Fruit fly (Drosophila melanogaster): ENCODE results near the gene upSET.
A peak's percentile ranks its signal among the peaks of the same experiment; 100 is the strongest.

Gene upSET

DNA sequence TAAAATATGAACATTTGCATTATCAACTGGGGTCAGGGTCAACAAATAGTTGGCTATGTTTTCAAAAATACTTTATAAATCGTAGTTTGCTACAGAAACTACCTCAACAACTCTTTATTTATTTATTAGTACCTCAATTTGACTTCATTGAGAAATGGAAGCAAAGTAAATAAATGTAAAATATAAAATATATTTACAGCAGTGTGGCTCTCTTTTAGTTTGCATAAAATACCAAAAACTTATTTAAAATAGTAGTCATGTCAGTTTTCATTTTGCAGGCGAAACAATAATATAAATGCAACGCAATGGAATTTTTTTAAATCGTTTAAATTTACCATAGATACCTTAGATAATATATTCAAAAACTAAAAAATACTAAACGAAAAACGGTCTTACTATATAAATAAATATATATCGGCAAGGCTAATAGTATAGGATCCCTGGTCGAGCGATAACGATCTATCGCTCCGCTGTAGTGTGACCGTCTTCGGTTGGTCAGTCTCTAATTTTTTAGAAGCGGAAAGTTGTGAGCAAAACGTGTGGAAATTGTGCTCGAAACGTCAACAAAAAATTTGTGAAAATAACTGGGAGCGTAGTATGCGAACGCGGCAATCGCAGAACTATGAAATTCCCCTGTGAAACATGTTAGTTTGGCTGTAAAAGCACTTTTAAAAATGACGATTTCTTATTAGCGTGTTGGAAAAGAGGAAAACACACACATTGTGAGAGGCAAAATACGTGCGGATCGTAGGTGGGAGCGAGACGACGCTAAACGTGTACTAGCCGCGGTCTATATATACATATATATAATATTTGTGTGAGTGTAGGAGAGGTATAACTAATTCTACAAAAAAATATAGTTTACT, at the start of gene upSET, which contains the start of gene Nprl3:
Gene upSET (plus strand): TSS at position 470 of the 866 bp plus-strand sequence.
Gene Nprl3 (minus strand): TSS at position 223 of the 866 bp plus-strand sequence.
- no peak for TF ChIP-seq EcR (GFP tag; optimal IDR thresholded peaks at IDR 0.05)
- TF ChIP-seq CG8478 (optimal IDR thresholded peaks at IDR 0.05), result peak; percentile 68

DNA sequence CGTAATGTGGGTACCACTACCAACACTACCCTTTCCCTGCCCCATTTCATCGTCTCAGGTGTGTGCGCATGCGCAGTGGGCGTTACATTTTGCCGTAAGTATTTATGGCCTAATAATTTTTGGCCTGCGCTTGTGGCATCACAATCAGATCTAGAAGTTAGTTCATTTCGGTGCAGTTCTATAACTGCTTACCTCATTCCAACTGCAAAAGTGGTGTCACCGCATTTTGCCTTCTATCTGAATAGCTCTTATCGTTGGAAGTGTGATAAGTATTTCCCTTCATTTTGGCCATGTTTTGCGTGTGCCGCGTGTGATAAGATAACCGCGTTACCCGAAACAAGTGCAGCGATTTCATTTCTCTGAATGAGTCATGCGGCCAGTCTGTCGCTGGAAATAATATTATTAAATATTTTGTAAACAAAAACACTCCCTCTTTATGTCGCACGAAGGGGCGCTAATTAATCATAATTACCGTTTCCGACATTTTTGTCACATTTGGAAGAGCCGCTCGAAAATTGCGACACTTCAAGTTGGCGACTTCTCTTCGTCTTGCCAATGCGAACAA, 49.4 kb upstream of the upSET start:
- TF ChIP-seq usp (GFP tag; optimal IDR thresholded peaks at IDR 0.05) (no peak), pan (optimal IDR thresholded peaks at IDR 0.05) (no peak), psq (optimal IDR thresholded peaks at IDR 0.05) (no peak), EcR (GFP tag; optimal IDR thresholded peaks at IDR 0.05) (no peak), CG8478 (optimal IDR thresholded peaks at IDR 0.05) (no peak), Dll (optimal IDR thresholded peaks at IDR 0.05) (no peak)

DNA sequence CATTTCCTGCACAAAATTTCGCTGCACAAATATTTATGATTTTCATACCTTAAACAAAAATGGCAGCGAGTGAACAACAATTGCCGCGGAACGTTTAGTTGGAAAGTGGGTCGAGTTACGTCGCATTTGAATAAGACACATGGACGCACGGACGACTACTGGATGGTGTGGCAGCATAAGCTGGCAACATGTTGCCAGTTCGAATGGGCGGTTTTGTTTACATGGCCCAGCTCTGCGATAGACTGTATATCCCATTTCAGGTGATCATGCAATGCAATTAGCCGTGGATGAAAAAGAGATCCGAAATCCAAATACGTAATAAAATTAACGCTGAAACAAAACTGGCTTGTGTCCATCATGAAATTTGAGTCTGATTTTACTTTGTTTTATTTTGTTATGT, 45.3 kb upstream of the upSET start:
- no peak for TF ChIP-seq Dll (optimal IDR thresholded peaks at IDR 0.05)
- TF ChIP-seq CG8478 (optimal IDR thresholded peaks at IDR 0.05), result no peak
- TF ChIP-seq pan (optimal IDR thresholded peaks at IDR 0.05), result no peak
- no peak for TF ChIP-seq psq (optimal IDR thresholded peaks at IDR 0.05)
- no peak for TF ChIP-seq usp (GFP tag; optimal IDR thresholded peaks at IDR 0.05)
- no peak for TF ChIP-seq EcR (GFP tag; optimal IDR thresholded peaks at IDR 0.05)

DNA sequence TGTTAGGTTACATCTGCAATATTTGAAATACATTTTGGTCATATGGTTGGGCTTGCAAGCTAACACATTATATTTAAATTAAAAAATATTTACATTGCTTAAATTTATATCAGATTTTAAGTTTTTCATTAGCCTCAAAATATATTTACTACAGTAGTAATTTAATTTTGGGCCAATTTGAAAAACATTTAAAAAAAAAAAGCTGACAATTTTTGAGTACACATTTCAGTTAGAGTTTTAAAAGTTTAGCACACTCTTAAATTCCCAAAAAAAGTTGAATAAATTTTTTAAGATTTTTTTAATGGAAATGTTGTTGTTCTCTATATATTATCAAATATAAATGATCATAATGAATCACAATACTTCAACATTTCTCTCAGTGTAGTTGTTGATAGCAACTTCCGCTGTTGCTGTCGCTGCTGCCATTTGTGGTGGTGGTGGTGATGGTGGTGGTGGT, 44.7 kb upstream of the upSET start:
- TF ChIP-seq pan (optimal IDR thresholded peaks at IDR 0.05) (no peak), CG8478 (optimal IDR thresholded peaks at IDR 0.05) (no peak)

DNA sequence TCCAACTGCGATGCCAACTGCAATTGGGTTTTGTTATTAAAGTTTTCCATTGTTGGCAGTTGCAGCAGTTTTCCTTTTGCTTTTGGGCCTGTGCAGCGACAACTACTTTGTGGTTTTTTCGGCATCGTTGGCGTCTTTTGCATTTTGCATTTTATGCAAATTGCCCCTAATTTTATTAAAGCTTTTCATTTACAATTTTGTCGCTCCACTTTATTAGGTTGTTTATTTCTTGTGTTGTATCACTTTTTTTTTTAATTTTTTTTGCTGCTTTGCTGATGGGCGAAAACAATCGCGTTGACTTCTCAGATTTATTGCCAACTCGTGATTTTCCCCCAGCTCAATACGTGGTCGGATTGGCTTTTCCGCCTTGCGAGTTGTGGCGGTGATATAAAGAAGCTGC, 44.1 kb upstream of the upSET start:
- TF ChIP-seq CG8478 (optimal IDR thresholded peaks at IDR 0.05) (no peak), psq (optimal IDR thresholded peaks at IDR 0.05) (no peak), pan (optimal IDR thresholded peaks at IDR 0.05) (no peak), Dll (optimal IDR thresholded peaks at IDR 0.05) (no peak), EcR (GFP tag; optimal IDR thresholded peaks at IDR 0.05) (no peak), usp (GFP tag; optimal IDR thresholded peaks at IDR 0.05) (no peak)

DNA sequence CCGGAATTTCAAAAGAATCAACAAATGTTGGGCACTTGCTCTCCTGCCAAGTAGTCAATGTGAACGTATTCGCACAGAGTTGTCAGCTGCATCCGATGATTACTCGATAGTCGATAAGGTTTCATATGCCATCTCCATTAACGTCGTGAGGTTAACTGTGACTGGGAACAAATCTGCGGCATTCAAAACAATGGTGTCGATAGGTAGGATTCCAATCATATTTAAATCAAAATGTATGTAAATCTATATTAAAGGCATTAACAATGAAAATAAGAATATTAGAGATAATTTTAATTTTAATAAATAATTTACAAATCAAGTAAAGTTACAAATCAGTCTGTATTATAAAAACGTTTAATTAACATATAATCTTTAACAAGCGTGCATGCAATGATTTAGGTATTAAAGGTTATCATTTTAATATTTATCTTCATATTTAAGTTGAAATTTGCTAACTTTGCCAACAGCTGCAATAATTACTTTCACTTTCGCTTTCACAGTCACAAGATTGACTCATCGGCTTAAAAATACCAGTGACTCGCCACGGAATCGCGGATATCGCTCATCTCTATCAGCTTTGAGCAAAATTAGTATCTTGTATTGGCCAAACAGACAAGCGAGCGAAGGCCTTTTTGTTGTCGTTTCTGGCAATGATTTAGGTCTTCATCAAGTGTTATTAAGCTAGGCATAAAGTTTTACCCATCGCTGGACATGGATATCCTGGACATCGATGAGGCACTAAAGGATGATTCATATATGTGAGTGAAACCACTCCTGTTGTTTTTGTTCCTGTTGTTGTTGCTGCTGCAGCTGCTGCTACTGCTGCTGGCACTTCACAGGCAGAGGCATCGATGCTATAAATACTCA, 37.1 kb upstream of the upSET start, which contains the start of the genes Meics, Nxf3 and ssp2:
Gene Meics (minus strand): TSS at position 68 of the 867 bp plus-strand sequence.
Gene Nxf3 (plus strand): TSS at position 569 of the 867 bp plus-strand sequence.
Gene ssp2 (plus strand): TSS at position 569 of the 867 bp plus-strand sequence.
- TF ChIP-seq CG8478 (optimal IDR thresholded peaks at IDR 0.05), result no peak
- TF ChIP-seq pan (optimal IDR thresholded peaks at IDR 0.05), result no peak
- TF ChIP-seq Dll (optimal IDR thresholded peaks at IDR 0.05), result no peak
- TF ChIP-seq usp (GFP tag; optimal IDR thresholded peaks at IDR 0.05), result no peak
- TF ChIP-seq psq (optimal IDR thresholded peaks at IDR 0.05), result no peak
- no peak for TF ChIP-seq EcR (GFP tag; optimal IDR thresholded peaks at IDR 0.05)

DNA sequence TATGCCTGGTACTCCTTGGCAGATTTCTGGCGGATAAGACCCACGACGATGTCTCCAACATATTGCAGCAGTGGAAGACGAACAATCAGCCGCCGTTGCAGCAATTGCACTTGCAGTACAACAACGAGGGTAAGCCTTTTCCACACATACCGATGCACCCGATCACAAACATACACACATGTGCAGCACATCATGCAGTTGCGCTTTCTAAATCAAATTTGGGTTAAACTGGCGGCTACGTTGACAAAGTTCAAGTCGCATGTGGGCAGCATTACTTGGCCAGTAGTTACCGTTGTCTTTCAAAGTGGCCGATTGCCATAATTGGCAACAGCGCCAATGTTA, 36.5 kb upstream of the upSET start:
- TF ChIP-seq EcR (GFP tag; optimal IDR thresholded peaks at IDR 0.05) (no peak), CG8478 (optimal IDR thresholded peaks at IDR 0.05) (no peak), psq (optimal IDR thresholded peaks at IDR 0.05) (no peak), usp (GFP tag; optimal IDR thresholded peaks at IDR 0.05) (no peak), pan (optimal IDR thresholded peaks at IDR 0.05) (no peak), Dll (optimal IDR thresholded peaks at IDR 0.05) (no peak)

DNA sequence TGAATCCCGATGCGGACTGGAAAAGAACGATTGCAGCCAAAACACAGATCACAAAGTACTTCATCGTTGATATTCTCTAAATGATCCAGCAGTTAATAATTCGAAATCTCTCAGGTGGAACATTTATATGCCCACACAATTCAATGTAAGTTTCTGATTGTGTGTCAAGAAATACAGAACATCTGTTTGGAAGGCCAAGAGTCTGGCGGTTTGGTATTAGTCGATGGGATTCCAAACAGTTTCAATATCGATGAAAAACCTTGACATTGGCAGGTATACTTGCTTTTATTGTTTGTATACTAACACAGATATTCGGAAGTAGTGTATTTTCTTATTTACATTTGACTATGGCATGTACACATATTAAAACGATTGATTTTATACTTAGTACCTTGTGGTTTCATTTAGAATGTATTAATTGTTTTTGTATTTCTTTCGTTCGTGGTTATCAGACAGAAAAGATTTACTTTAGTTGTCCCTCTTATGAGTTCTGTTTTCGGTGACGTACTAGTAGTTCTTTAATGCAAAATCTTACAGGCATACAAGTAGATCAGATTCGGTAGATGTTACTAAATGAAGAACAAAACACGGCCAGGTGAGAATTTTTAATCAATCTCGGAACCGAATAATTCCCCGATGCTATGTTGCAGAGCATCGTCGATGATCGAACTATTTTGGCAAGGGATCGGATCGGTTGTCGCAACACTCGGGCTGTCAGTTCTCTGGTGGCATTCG, 28.4 kb upstream of the upSET start, which contains the start of the genes CG13738 and Hsc70-1:
Gene CG13738 (minus strand): TSS at position 101 of the 735 bp plus-strand sequence.
Gene Hsc70-1 (plus strand): TSS at position 685 of the 735 bp plus-strand sequence.
- TF ChIP-seq Dll (optimal IDR thresholded peaks at IDR 0.05) (no peak), usp (GFP tag; optimal IDR thresholded peaks at IDR 0.05) (no peak), pan (optimal IDR thresholded peaks at IDR 0.05) (no peak), EcR (GFP tag; optimal IDR thresholded peaks at IDR 0.05) (no peak), CG8478 (optimal IDR thresholded peaks at IDR 0.05) (no peak), psq (optimal IDR thresholded peaks at IDR 0.05) (no peak)

DNA sequence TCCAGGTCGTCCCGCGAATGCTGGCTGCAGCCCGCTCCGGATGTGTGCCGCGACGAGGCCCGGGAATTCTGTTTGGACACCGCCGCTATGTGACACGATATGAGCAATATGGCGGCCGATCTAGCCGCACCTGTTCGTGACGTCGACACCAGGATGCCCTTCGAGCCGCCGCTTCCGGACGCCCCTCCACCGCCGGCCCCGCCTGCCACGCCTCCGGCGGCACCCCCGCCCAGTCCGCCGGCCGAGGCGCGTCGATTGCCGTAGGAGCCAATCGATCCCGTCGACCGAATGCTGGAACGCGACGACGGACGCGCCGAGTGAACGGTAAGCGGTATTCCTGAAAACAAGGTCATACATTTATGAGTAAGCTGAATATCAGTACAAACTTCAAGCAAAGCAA, 19.4 kb upstream of the upSET start:
- no peak for TF ChIP-seq Dll (optimal IDR thresholded peaks at IDR 0.05)
- no peak for TF ChIP-seq CG8478 (optimal IDR thresholded peaks at IDR 0.05)
- no peak for TF ChIP-seq usp (GFP tag; optimal IDR thresholded peaks at IDR 0.05)
- no peak for TF ChIP-seq EcR (GFP tag; optimal IDR thresholded peaks at IDR 0.05)
- TF ChIP-seq psq (optimal IDR thresholded peaks at IDR 0.05), result no peak
- TF ChIP-seq pan (optimal IDR thresholded peaks at IDR 0.05), result no peak

DNA sequence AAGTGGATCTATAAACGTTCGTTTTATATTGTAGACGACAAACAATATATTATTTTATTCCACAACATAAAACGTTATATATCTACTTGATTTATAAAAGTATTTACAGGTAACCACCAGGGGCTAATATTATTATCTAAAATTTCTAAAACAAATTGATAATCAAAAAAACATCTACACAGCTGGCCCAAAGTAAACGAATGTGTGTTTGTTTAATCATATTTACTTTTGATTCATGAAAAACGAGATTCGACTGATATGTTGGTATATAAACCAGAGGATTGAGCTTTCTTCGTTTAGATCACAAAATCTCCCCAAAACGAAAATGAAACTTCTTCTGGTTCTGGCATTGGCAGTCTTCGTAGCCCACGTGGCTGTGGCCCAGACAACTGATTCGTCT, 15.6 kb upstream of the upSET start, which contains the start of gene CG17362:
Gene CG17362 (plus strand): TSS at position 291 of the 400 bp plus-strand sequence.
- TF ChIP-seq Dll (optimal IDR thresholded peaks at IDR 0.05) (no peak), CG8478 (optimal IDR thresholded peaks at IDR 0.05) (no peak), pan (optimal IDR thresholded peaks at IDR 0.05) (no peak), EcR (GFP tag; optimal IDR thresholded peaks at IDR 0.05) (no peak), usp (GFP tag; optimal IDR thresholded peaks at IDR 0.05) (no peak), psq (optimal IDR thresholded peaks at IDR 0.05) (no peak)

DNA sequence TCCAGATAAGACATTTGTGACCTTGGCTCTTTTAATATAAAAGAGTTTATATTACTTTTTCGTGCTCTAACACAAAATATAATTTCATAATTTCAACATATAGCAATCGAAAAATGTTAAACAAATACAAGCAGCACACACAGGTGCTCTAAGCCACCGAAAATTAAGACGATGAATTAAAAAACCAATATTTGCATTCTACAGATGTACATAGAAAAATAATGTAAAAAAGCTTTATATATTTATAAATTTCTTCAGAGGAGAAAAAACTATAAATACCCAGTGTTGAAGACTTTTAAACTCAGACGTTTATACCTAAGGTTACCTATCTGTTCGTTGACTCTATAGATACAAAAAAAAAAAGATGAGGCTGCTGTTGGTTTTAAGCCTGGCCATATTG, 14.3 kb upstream of the upSET start, which contains the start of gene CG9040:
Gene CG9040 (plus strand): TSS at position 301 of the 400 bp plus-strand sequence.
- TF ChIP-seq psq (optimal IDR thresholded peaks at IDR 0.05), result no peak
- TF ChIP-seq Dll (optimal IDR thresholded peaks at IDR 0.05), result no peak
- no peak for TF ChIP-seq EcR (GFP tag; optimal IDR thresholded peaks at IDR 0.05)
